Worm (Caenorhabditis elegans): ENCODE measurements around the gene K08D10.13.

Gene K08D10.13

DNA sequence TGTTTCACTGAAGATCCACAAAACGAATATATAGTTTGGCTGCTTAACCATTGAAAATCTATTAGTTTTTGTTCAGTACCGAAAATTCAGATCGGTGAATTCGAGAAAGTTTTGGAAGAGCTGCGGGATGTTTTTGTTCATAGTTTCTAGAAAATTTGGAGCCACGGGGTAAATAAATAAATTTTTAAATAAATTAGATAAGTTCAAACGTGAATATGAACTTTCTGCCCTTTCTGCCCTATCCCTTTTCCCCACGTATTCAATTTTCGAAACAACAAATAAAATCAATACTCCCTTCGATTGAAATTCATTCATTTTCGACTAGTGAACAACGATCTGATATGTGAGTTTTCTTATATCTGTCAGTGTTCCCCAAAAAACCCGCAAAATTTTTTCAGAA is 9.3 kb downstream of the K08D10.13 start, which contains the start of gene scrm-5:
Gene scrm-5 (plus strand): TSS at position 301 of the 400 bp plus-strand sequence.
- no peak for TF ChIP-seq nhr-25 (tag; optimal IDR thresholded peaks at IDR 0.05)
- no peak for TF ChIP-seq elt-1 (tag; optimal IDR thresholded peaks at IDR 0.05)
- TF ChIP-seq snpc-4 (tag; optimal IDR thresholded peaks at IDR 0.05): no peak
- no peak for TF ChIP-seq C34F6.9 (tag; optimal IDR thresholded peaks at IDR 0.05)
- TF ChIP-seq nhr-6 (tag; optimal IDR thresholded peaks at IDR 0.05): no peak
- no peak for TF ChIP-seq aly-2 (tag; optimal IDR thresholded peaks at IDR 0.05)
- no peak for TF ChIP-seq nhr-21 (tag; optimal IDR thresholded peaks at IDR 0.05)
- no peak for TF ChIP-seq sem-4 (tag; optimal IDR thresholded peaks at IDR 0.05)
- TF ChIP-seq skn-1 (tag; optimal IDR thresholded peaks at IDR 0.05): no peak
- TF ChIP-seq ZK546.5 (tag; optimal IDR thresholded peaks at IDR 0.05): no peak
- no peak for TF ChIP-seq sma-9 (GFP tag; optimal IDR thresholded peaks at IDR 0.05)
- TF ChIP-seq sma-9 (tag; optimal IDR thresholded peaks at IDR 0.05): no peak
- TF ChIP-seq Y55F3AM.14 (GFP tag; optimal IDR thresholded peaks at IDR 0.05): no peak
- no peak for TF ChIP-seq elt-3 (tag; optimal IDR thresholded peaks at IDR 0.05)
- no peak for TF ChIP-seq mdl-1 (tag; optimal IDR thresholded peaks at IDR 0.05)
- TF ChIP-seq unc-39 (tag; optimal IDR thresholded peaks at IDR 0.05): no peak
- TF ChIP-seq unc-62 (GFP tag; optimal IDR thresholded peaks at IDR 0.05): no peak
- no peak for TF ChIP-seq ztf-4 (tag; optimal IDR thresholded peaks at IDR 0.05)
- TF ChIP-seq mbf-1 (tag; optimal IDR thresholded peaks at IDR 0.05): no peak

DNA sequence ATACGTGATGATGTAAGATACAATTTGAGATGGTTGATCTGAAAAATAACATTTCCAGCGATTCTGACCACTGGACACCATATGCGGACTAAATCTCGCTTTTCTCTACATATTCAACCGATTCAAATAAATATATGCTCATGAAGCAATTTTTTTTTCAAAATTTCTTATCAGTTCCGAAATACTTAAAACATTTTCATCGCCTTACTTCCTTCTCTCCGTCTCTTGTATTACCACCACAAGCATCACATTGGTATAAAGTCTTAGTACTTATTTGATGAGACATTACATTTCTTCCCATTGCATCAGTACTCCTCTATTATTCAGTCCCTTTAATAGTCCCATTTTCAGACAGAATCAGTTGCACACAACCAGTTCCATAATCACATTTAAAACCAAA is 16.7 kb downstream of the K08D10.13 start, which contains the start of gene K08D10.14:
Gene K08D10.14 (plus strand): TSS at position 301 of the 400 bp plus-strand sequence.
- TF ChIP-seq fos-1 (tag; optimal IDR thresholded peaks at IDR 0.05): peak; percentile 0
- TF ChIP-seq C34F6.9 (tag; optimal IDR thresholded peaks at IDR 0.05): no peak

- TF ChIP-seq elt-3 (tag; optimal IDR thresholded peaks at IDR 0.05) (no peak), fos-1 (tag; optimal IDR thresholded peaks at IDR 0.05) (peak; percentile 69), aly-2 (tag; optimal IDR thresholded peaks at IDR 0.05) (no peak)
Measured at ce11 chrIV:4152143-4152542, 19.2 kb downstream of the K08D10.13 start, which contains the start of the genes K08D10.10 and R07C12.1. K08D10.10 (plus strand) TSS chrIV:4152235. R07C12.1 (plus strand) TSS chrIV:4152456.

ce11 chrIV:4150138-4150537 is 21.2 kb downstream of the K08D10.13 start:
- TF ChIP-seq nhr-10 (tag; optimal IDR thresholded peaks at IDR 0.05) (no peak), mdl-1 (tag; optimal IDR thresholded peaks at IDR 0.05) (no peak), fos-1 (tag; optimal IDR thresholded peaks at IDR 0.05) (peak; percentile 9)

ce11 chrIV:4147891-4148290 is 23.5 kb downstream of the K08D10.13 start:
- TF ChIP-seq sma-3 (GFP tag; optimal IDR thresholded peaks at IDR 0.05) (no peak), F13H6.1 (tag; optimal IDR thresholded peaks at IDR 0.05) (no peak), nhr-6 (tag; optimal IDR thresholded peaks at IDR 0.05) (no peak), nhr-10 (tag; optimal IDR thresholded peaks at IDR 0.05) (no peak), fos-1 (tag; optimal IDR thresholded peaks at IDR 0.05) (peak; percentile 91)

DNA sequence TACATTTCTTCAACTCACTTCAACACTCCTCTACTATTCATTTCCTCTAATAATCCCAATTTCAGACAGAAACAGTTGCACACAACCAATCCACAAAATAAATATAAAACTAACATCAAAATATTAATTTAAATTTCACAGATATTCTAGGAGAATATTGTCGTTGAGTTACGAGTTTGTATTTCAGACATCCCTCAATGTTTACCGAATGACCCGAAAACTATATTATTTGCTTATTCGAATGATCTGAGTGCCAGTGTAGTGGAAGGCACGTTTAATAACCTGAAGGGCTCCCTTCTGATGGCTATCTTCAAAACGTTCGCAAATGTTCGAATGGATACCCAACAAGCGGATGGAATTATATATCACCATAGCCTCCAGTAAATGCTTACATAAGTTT is 26.6 kb downstream of the K08D10.13 start, which contains the start of gene R07C12.3:
Gene R07C12.3 (plus strand): TSS at position 301 of the 400 bp plus-strand sequence.
- no peak for TF ChIP-seq ZK546.5 (tag; optimal IDR thresholded peaks at IDR 0.05)
- no peak for TF ChIP-seq ama-1 (optimal IDR thresholded peaks at IDR 0.05)
- TF ChIP-seq elt-1 (tag; optimal IDR thresholded peaks at IDR 0.05): no peak
- TF ChIP-seq mab-5 (tag; optimal IDR thresholded peaks at IDR 0.05): no peak
- no peak for TF ChIP-seq nhr-237 (tag; optimal IDR thresholded peaks at IDR 0.05)
- no peak for TF ChIP-seq mdl-1 (tag; optimal IDR thresholded peaks at IDR 0.05)
- TF ChIP-seq lsy-2 (tag; optimal IDR thresholded peaks at IDR 0.05): no peak
- TF ChIP-seq peb-1 (tag; optimal IDR thresholded peaks at IDR 0.05): no peak
- TF ChIP-seq crh-2 (tag; optimal IDR thresholded peaks at IDR 0.05): no peak
- no peak for TF ChIP-seq sma-9 (GFP tag; optimal IDR thresholded peaks at IDR 0.05)
- TF ChIP-seq sma-9 (tag; optimal IDR thresholded peaks at IDR 0.05): no peak
- TF ChIP-seq alr-1 (tag; optimal IDR thresholded peaks at IDR 0.05): no peak
- no peak for TF ChIP-seq R02D3.7 (tag; optimal IDR thresholded peaks at IDR 0.05)
- TF ChIP-seq nhr-129 (tag; optimal IDR thresholded peaks at IDR 0.05): no peak
- TF ChIP-seq ztf-4 (tag; optimal IDR thresholded peaks at IDR 0.05): no peak
- no peak for TF ChIP-seq lin-11 (tag; optimal IDR thresholded peaks at IDR 0.05)
